Fruit fly (Drosophila melanogaster) ovary, adult (tissue): ENCODE data around the gene CG32755.

Experiments used
- CG17801 ChIP-seq: fragments of 200-800 bp; optimal IDR thresholded peaks from 2 replicates; lab custom pipeline; 2019; ENCODE audit warnings: missing biosample characterization, mild to moderate bottlenecking, missing genetic modification characterization, moderate library complexity; ENCODE audit not compliant: partially characterized antibody

The CG32755 gene

dm6 chrX:5949951-5950350 lies at the start of gene CG32755:
Gene CG32755 (plus strand): TSS chrX:5950251.
- no peak for TF ChIP-seq CG17801 (GFP tag; lab: Kevin White, UChicago)

DNA sequence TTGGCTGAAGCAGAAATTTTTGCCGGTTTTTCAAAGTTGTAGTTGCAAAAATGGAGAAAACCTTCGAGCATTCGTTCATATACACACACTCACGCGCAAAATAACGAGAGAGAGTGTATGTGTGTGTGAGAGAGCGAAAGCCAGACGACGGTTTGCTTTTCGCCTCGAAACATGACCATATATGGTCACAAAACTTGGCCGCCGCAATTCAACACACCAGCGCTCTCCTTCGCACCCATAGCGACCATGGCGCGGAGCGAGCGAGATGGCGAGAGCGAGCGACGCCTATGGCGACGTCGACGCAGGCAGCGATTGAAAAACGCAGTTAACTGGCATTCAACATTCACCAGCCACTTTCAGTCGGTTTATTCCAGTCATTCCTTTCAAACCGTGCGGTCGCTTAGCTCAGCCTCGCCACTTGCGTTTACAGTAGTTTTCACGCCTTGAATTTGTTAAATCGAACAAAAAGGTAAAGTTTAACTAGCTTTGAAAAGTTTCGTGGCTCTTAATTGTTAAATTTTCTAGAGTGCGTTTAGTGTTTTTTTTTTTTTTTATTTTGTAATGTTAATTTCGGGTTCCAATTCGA lies 48.3 kb upstream of the CG32755 start:
- peak; percentile 59 for TF ChIP-seq CG17801 (GFP tag; lab: Kevin White, UChicago)

dm6 chrX:5902701-5903100 lies 47.4 kb upstream of the CG32755 start:
- no peak for TF ChIP-seq CG17801 (GFP tag; lab: Kevin White, UChicago)

dm6 chrX:5904377-5905085 lies 45.5 kb upstream of the CG32755 start:
- TF ChIP-seq CG17801 (GFP tag; lab: Kevin White, UChicago): no peak

DNA sequence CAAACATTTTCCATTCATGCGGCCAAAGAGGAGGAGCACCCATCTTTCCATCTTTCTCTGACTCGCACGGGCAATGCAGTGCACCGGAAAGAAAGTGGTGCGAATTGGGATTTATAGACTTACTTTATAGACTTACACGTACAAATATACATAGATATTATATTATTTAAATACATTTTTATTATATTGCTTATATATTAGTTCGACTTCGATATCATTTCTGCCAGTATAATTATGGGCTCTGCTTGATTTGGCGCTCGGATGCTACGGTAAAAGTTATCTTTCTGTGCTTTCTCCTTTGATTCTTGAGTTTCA lies 45.0 kb upstream of the CG32755 start:
- no peak for TF ChIP-seq CG17801 (GFP tag; lab: Kevin White, UChicago)

- no peak for TF ChIP-seq CG17801 (GFP tag; lab: Kevin White, UChicago)
These were observed 44.6 kb upstream of the CG32755 start, which contains the start of gene CG4020 for dm6 chrX:5905446-5905845. Gene CG4020 (plus strand): TSS chrX:5905746.

- TF ChIP-seq CG17801 (GFP tag; lab: Kevin White, UChicago): peak; percentile 37
These were observed 42.1 kb upstream of the CG32755 start, which contains the start of gene CG12236 for dm6 chrX:5907916-5908315. Gene CG12236 (plus strand): TSS chrX:5908135.

DNA sequence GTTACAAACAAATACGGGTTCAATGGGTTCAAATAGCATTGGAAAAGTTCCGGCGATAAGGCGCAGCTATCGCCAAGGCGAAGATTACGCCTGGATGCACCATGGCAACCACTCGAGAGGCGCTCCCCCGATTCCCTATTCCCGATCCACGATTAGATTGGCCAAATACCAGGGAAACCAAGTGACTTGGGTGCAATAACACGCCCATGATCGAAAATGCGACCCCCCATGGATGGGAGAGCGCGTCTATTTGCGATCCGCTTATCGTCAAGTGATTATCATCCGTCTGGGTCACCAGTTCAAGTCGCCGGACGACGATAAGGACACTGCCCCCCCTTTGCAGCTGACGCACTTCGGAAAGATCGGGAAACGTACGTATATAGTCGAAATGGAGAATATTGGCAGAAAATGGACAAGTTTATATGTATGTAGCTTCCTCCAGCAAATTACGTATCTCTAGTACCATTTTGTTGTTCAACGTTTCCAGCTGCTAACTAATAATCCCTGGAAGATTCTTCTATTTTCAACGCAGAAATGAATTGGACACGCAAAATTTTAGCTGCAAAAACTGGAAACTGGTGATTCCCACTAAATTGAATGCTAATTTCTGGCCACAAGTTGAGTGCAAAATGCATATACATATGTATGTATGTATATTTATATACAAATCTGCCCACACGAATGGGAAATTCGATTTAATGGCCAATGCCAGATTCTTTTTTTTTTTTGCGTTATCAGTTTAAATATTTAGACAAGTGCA lies 34.9 kb upstream of the CG32755 start:
- no peak for TF ChIP-seq CG17801 (GFP tag; lab: Kevin White, UChicago)

dm6 chrX:5915752-5916493 lies 34.1 kb upstream of the CG32755 start:
- peak; percentile 79 for TF ChIP-seq CG17801 (GFP tag; lab: Kevin White, UChicago)

DNA sequence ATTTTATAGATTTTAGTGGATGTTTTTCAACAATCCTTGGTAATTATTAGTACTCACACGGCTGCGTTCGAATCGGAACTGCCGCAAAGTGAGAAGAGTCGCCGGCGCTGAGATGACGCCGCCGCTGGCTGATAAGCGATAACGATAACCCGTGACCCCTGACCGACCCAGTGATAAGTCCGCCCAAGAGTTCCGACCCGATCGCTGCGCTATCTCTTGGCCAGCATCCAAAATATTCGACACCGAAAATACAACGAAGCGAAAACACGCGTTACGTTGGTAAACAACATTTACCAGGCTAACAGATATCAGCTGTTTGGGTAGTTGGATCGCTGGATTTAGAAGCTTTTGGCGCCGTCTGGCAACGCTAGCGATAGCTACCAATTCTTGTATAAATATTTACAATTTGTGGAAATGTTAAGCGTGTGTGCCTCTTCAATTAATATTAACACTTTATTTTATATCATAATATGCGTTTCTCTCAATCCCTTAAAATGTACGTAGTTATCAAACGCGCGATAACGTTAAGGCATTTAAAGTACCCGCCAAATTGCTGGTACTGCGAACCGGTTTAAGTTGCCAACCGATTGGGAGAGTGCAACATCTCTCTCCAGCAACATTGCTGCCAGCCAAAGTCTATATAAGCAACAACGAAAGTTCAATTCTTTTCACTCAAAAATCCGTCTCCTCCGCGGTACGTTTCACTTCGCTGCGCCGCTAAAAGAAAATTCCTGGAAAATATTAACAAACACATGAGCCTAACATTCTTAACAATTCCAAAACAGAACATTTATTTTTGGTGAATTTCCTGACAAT lies 33.3 kb upstream of the CG32755 start, which contains the start of the genes Shmt and CG3726:
Gene Shmt, minus strand, starts transcription at position 304 of the 816 bp plus-strand sequence.
Gene CG3726, plus strand, starts transcription at position 604 of the 816 bp plus-strand sequence.
- TF ChIP-seq CG17801 (GFP tag; lab: Kevin White, UChicago): no peak

DNA sequence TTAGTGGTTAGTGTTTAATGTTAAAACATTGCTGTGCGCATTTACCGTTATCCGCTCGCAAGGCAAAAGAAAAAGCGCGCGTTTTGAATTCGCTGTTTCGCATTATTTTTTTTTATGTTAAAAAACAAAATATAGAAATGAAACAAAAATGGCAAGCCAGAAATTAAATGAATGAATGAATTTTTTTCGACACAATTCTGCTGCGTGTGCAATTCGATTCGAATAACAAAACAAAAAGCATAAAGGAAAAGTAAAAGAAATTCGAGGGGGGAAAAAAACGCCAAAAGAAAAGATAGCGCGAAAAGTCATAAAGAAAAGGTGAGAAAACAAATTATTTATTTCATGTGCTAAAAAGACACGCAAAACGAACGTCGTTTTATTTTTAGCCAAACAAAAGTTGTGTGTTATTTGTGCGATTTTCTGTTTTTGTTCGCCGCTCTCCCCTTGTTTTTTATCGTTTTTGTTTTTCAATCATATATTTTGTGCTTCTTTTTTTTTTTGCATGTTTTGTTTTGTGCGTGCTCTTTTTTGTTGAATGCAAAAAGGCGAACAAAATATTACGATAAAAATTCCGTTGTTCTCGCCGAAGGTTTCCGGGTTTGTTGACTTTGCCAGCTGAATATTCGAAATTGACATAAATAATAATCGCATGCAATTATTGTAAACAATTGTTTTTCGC lies 32.6 kb upstream of the CG32755 start:
- peak; percentile 25 for TF ChIP-seq CG17801 (GFP tag; lab: Kevin White, UChicago)

- peak; percentile 94 for TF ChIP-seq CG17801 (GFP tag; lab: Kevin White, UChicago)
These were observed 31.4 kb upstream of the CG32755 start for dm6 chrX:5918499-5919126.

- no peak for TF ChIP-seq CG17801 (GFP tag; lab: Kevin White, UChicago)
These were observed 29.1 kb upstream of the CG32755 start for dm6 chrX:5920932-5921331.
